Worm (Caenorhabditis elegans) whole organism, L1 larva: ENCODE data around the gene mig-15.
A peak's percentile ranks its signal among the peaks of the same experiment; 100 is the strongest.

Source experiments
- C04F5.9 ChIP-seq: sonication (generic microtip); optimal IDR thresholded peaks from 2 replicates; lab custom pipeline; 2016; ENCODE audit warnings: missing genetic modification characterization, missing compliant biosample characterization
- C16A3.4 ChIP-seq: fragments of 150-350 bp; optimal IDR thresholded peaks from 2 replicates; lab custom pipeline; 2014; ENCODE audit warnings: missing biosample characterization, missing genetic modification characterization
- C34B4.2 ChIP-seq: sonication (generic microtip); optimal IDR thresholded peaks from 2 replicates; lab custom pipeline; 2017; ENCODE audit warnings: mild to moderate bottlenecking, missing genetic modification characterization, missing compliant biosample characterization
- F16B12.6 ChIP-seq: fragments of 150-350 bp; optimal IDR thresholded peaks from 2 replicates; lab custom pipeline; 2014; ENCODE audit warnings: missing biosample characterization, missing genetic modification characterization
- alr-1 ChIP-seq: fragments of 200-800 bp; sonication (Bioruptor generic); optimal IDR thresholded peaks from 2 replicates; lab custom pipeline; 2018; ENCODE audit warnings: borderline replicate concordance, mild to moderate bottlenecking, missing genetic modification characterization, missing compliant biosample characterization
- aly-2 ChIP-seq: fragments of 150-350 bp; optimal IDR thresholded peaks from 2 replicates; lab custom pipeline; 2014; ENCODE audit warnings: missing biosample characterization, missing genetic modification characterization
- blmp-1 ChIP-seq: fragments of 150-350 bp; optimal IDR thresholded peaks from 2 replicates; lab custom pipeline; 2014; ENCODE audit warnings: missing biosample characterization, missing genetic modification characterization
- ceh-63 ChIP-seq: fragments of 200-800 bp; sonication (Bioruptor generic); optimal IDR thresholded peaks from 2 replicates; lab custom pipeline; 2018; ENCODE audit warnings: mild to moderate bottlenecking, missing genetic modification characterization, missing compliant biosample characterization
- ceh-8 ChIP-seq: fragments of 200-800 bp; sonication (Bioruptor generic); optimal IDR thresholded peaks from 2 replicates; lab custom pipeline; 2018; ENCODE audit warnings: mild to moderate bottlenecking, missing genetic modification characterization, moderate library complexity, missing compliant biosample characterization
- ceh-90 ChIP-seq: sonication (generic microtip); optimal IDR thresholded peaks from 2 replicates; lab custom pipeline; 2016; ENCODE audit warnings: missing genetic modification characterization, missing compliant biosample characterization
- ces-1 ChIP-seq: fragments of 150-350 bp; optimal IDR thresholded peaks from 2 replicates; lab custom pipeline; 2014; ENCODE audit warnings: missing biosample characterization, missing genetic modification reagents, missing genetic modification characterization
- dsc-1 ChIP-seq: sonication (generic microtip); optimal IDR thresholded peaks from 2 replicates; lab custom pipeline; 2016; ENCODE audit warnings: mild to moderate bottlenecking, missing genetic modification characterization, missing compliant biosample characterization
- efl-1 ChIP-seq, 4 experiments: fragments of 150-350 bp; optimal IDR thresholded peaks in 3 of 4; peaks in 1 of 4; 1 replicate in 1 of 4; 2 replicates in 3 of 4; lab custom pipeline; 2014; ENCODE audit warnings: missing biosample characterization in 2 of 4, missing genetic modification characterization in 2 of 4, missing genetic modification reagents in 2 of 4
- egl-13 ChIP-seq: sonication (generic microtip); optimal IDR thresholded peaks from 2 replicates; lab custom pipeline; 2016; ENCODE audit warnings: missing genotype, missing genetic modification reagents, missing genetic modification characterization, missing compliant biosample characterization
- egl-27 ChIP-seq, 2 experiments: fragments of 150-350 bp in 1 of 2; sonication (generic microtip); optimal IDR thresholded peaks; 3 replicates each; lab custom pipeline; 2017 to 2018; ENCODE audit warnings: missing biosample characterization in 2 of 2, missing genetic modification characterization in 2 of 2, missing genetic modification reagents in 2 of 2
- elt-2 ChIP-seq: sonication (generic microtip); optimal IDR thresholded peaks from 2 replicates; lab custom pipeline; 2016; ENCODE audit warnings: missing genetic modification characterization, mild to moderate bottlenecking, inconsistent platforms, missing compliant biosample characterization, missing genetic modification reagents
- ets-5 ChIP-seq: fragments of 200-800 bp; sonication (Bioruptor generic); IDR thresholded peaks from 2 replicates; pipeline ENCODE4 v1.3.6; 2022; ENCODE audit warnings: missing genetic modification characterization, missing compliant biosample characterization
- fkh-10 ChIP-seq: sonication (generic microtip); optimal IDR thresholded peaks from 2 replicates; lab custom pipeline; 2017; ENCODE audit warnings: missing biosample characterization, missing genetic modification reagents, missing genetic modification characterization
- fkh-8 ChIP-seq: sonication (generic microtip); optimal IDR thresholded peaks from 2 replicates; lab custom pipeline; 2016; ENCODE audit warnings: mild to moderate bottlenecking, missing genetic modification characterization, missing compliant biosample characterization
- fos-1 ChIP-seq: fragments of 150-350 bp; optimal IDR thresholded peaks from 2 replicates; lab custom pipeline; 2014; ENCODE audit warnings: missing biosample characterization, missing genetic modification characterization
- hlh-17 ChIP-seq: fragments of 200-800 bp; sonication (Bioruptor generic); optimal IDR thresholded peaks from 2 replicates; lab custom pipeline; 2018; ENCODE audit warnings: missing genetic modification characterization, mild to moderate bottlenecking, missing compliant biosample characterization, moderate library complexity, borderline replicate concordance
- hlh-4 ChIP-seq: sonication (generic microtip); optimal IDR thresholded peaks from 2 replicates; lab custom pipeline; 2016; ENCODE audit warnings: mild to moderate bottlenecking, missing genetic modification characterization, missing compliant biosample characterization
- hpl-2 ChIP-seq: fragments of 150-350 bp; optimal IDR thresholded peaks from 2 replicates; lab custom pipeline; 2014; ENCODE audit warnings: missing biosample characterization, missing genetic modification reagents, missing genetic modification characterization
- isw-1 ChIP-seq: fragments of 200-800 bp; sonication (Bioruptor generic); IDR thresholded peaks from 2 replicates; pipeline ENCODE4 v1.3.6; 2022; ENCODE audit warnings: missing genetic modification characterization, missing compliant biosample characterization
- jun-1 ChIP-seq: fragments of 150-350 bp; optimal IDR thresholded peaks from 2 replicates; lab custom pipeline; 2014; ENCODE audit warnings: missing biosample characterization, missing genetic modification reagents, missing genetic modification characterization
- lin-14 ChIP-seq: fragments of 200-800 bp; sonication (Bioruptor generic); optimal IDR thresholded peaks from 2 replicates; lab custom pipeline; 2018; ENCODE audit warnings: mild to moderate bottlenecking, missing genetic modification characterization, moderate library complexity, missing compliant biosample characterization
- lin-15B ChIP-seq: fragments of 150-350 bp; sonication (generic microtip); optimal IDR thresholded peaks from 3 replicates; lab custom pipeline; 2014; ENCODE audit warnings: missing biosample characterization, missing genetic modification characterization
- lin-35 ChIP-seq, 2 experiments: fragments of 150-350 bp; optimal IDR thresholded peaks; 2 replicates each; lab custom pipeline; 2014; ENCODE audit warnings: missing biosample characterization in 2 of 2, missing genetic modification characterization in 2 of 2, missing genetic modification reagents in 2 of 2
- lin-39 ChIP-seq: fragments of 150-350 bp; optimal IDR thresholded peaks from 2 replicates; lab custom pipeline; 2014; ENCODE audit warnings: missing biosample characterization, missing genetic modification reagents, missing genetic modification characterization
- lir-3 ChIP-seq: sonication (generic microtip); optimal IDR thresholded peaks from 2 replicates; lab custom pipeline; 2016; ENCODE audit warnings: mild to moderate bottlenecking, missing genetic modification characterization, moderate library complexity, missing compliant biosample characterization; ENCODE audit not compliant: poor library complexity
- mdl-1 ChIP-seq, 2 experiments: fragments of 150-350 bp; optimal IDR thresholded peaks; 2 replicates each; lab custom pipeline; 2014 to 2017; ENCODE audit warnings: missing biosample characterization in 2 of 2, missing genetic modification characterization in 2 of 2, inconsistent platforms in 1 of 2
- mef-2 ChIP-seq: fragments of 150-350 bp; optimal IDR thresholded peaks from 2 replicates; lab custom pipeline; 2014; ENCODE audit warnings: missing biosample characterization, missing genetic modification characterization
- mep-1 ChIP-seq: fragments of 150-350 bp; optimal IDR thresholded peaks from 2 replicates; lab custom pipeline; 2014; ENCODE audit warnings: missing biosample characterization, missing genetic modification characterization
- nhr-11 ChIP-seq: fragments of 150-350 bp; optimal IDR thresholded peaks from 2 replicates; lab custom pipeline; 2014; ENCODE audit warnings: missing biosample characterization, missing genetic modification characterization
- nhr-19 ChIP-seq: fragments of 200-800 bp; sonication (Bioruptor generic); conservative IDR thresholded peaks from 2 replicates; pipeline ENCODE4 v1.3.6; 2022; ENCODE audit warnings: missing genetic modification characterization, missing compliant biosample characterization
- nhr-237 ChIP-seq: fragments of 150-350 bp; optimal IDR thresholded peaks from 2 replicates; lab custom pipeline; 2014; ENCODE audit warnings: missing biosample characterization, missing genetic modification characterization
- nhr-47 ChIP-seq: sonication (generic microtip); optimal IDR thresholded peaks from 2 replicates; lab custom pipeline; 2016; ENCODE audit warnings: mild to moderate bottlenecking, missing genetic modification characterization, moderate library complexity, missing compliant biosample characterization
- nhr-71 ChIP-seq: sonication (generic microtip); optimal IDR thresholded peaks from 2 replicates; lab custom pipeline; 2016; ENCODE audit warnings: mild to moderate bottlenecking, missing genetic modification characterization, moderate library complexity, missing compliant biosample characterization
- nhr-76 ChIP-seq: sonication (generic microtip); optimal IDR thresholded peaks from 2 replicates; lab custom pipeline; 2017; ENCODE audit warnings: missing biosample characterization, missing genetic modification characterization
- nhr-84 ChIP-seq: sonication (generic microtip); optimal IDR thresholded peaks from 2 replicates; lab custom pipeline; 2017; ENCODE audit warnings: missing biosample characterization, missing genetic modification characterization
- pax-3 ChIP-seq: fragments of 200-800 bp; sonication (Bioruptor generic); optimal IDR thresholded peaks from 2 replicates; lab custom pipeline; 2018; ENCODE audit warnings: mild to moderate bottlenecking, missing genetic modification characterization, moderate library complexity, missing compliant biosample characterization
- snpc-4 ChIP-seq: fragments of 150-350 bp; optimal IDR thresholded peaks from 2 replicates; lab custom pipeline; 2014; ENCODE audit warnings: missing biosample characterization, missing genetic modification characterization
- snu-23 ChIP-seq: sonication (generic microtip); optimal IDR thresholded peaks from 2 replicates; lab custom pipeline; 2016; ENCODE audit warnings: missing genetic modification characterization, missing compliant biosample characterization
- sup-37 ChIP-seq: fragments of 200-800 bp; sonication (Bioruptor generic); optimal IDR thresholded peaks from 2 replicates; lab custom pipeline; 2018; ENCODE audit warnings: mild to moderate bottlenecking, missing genetic modification characterization, missing compliant biosample characterization
- swsn-7 ChIP-seq: sonication (generic microtip); optimal IDR thresholded peaks from 2 replicates; lab custom pipeline; 2016; ENCODE audit warnings: missing genetic modification characterization, missing compliant biosample characterization
- tbx-2 ChIP-seq: sonication (generic microtip); optimal IDR thresholded peaks from 2 replicates; lab custom pipeline; 2016; ENCODE audit warnings: missing genetic modification characterization, missing compliant biosample characterization
- tlp-1 ChIP-seq: fragments of 150-350 bp; optimal IDR thresholded peaks from 2 replicates; lab custom pipeline; 2014; ENCODE audit warnings: missing biosample characterization, missing genetic modification characterization
- unc-130 ChIP-seq: fragments of 150-350 bp; optimal IDR thresholded peaks from 2 replicates; lab custom pipeline; 2017; ENCODE audit warnings: missing biosample characterization, missing genetic modification characterization, inconsistent platforms
- unc-98 ChIP-seq: fragments of 200-800 bp; sonication (Bioruptor generic); IDR thresholded peaks from 2 replicates; pipeline ENCODE4 v1.3.6; 2022; ENCODE audit warnings: missing genetic modification characterization, missing compliant biosample characterization
- vab-15 ChIP-seq: sonication (generic microtip); optimal IDR thresholded peaks from 2 replicates; lab custom pipeline; 2017; ENCODE audit warnings: missing genotype, mild to moderate bottlenecking, missing genetic modification characterization, missing compliant biosample characterization
- xbp-1 ChIP-seq: sonication (generic microtip); optimal IDR thresholded peaks from 2 replicates; lab custom pipeline; 2016; ENCODE audit warnings: missing genetic modification characterization, missing compliant biosample characterization
- zip-4 ChIP-seq: fragments of 200-800 bp; sonication (Bioruptor generic); optimal IDR thresholded peaks from 2 replicates; lab custom pipeline; 2018; ENCODE audit warnings: mild to moderate bottlenecking, missing genetic modification characterization, moderate library complexity, missing compliant biosample characterization
- ztf-11 ChIP-seq, 2 experiments: sonication (generic microtip); optimal IDR thresholded peaks; 2 replicates each; lab custom pipeline; 2016 to 2017; ENCODE audit warnings: missing genetic modification characterization in 2 of 2, missing biosample characterization in 1 of 2, missing compliant biosample characterization in 1 of 2

The mig-15 gene

ce11 chrX:10419743-10420142, 8.7 kb downstream of the mig-15 start, which contains the start of gene cdk-11.2 (continued):
- no peak for TF ChIP-seq ets-5
- TF ChIP-seq ceh-8 (GFP tag; lab: Kevin White, UChicago): no peak
- TF ChIP-seq dsc-1 (tag; lab: Kevin White, UChicago): no peak
- TF ChIP-seq mep-1: peak; percentile 90
- no peak for TF ChIP-seq ceh-63 (GFP tag; lab: Kevin White, UChicago)
- no peak for TF ChIP-seq lin-39 (tag; lab: Kevin White, UChicago)
- peak; percentile 52 for TF ChIP-seq unc-130
- peak; percentile 32 for TF ChIP-seq jun-1 (tag; lab: Kevin White, UChicago)
- TF ChIP-seq nhr-76: no peak
- no peak for TF ChIP-seq vab-15 (tag; lab: Kevin White, UChicago)
- no peak for TF ChIP-seq nhr-84 (tag; lab: Kevin White, UChicago)
- no peak for TF ChIP-seq pax-3 (tag; lab: Kevin White, UChicago)
- TF ChIP-seq tlp-1 (tag; lab: Kevin White, UChicago): no peak
- TF ChIP-seq nhr-237 (tag; lab: Kevin White, UChicago): no peak
- TF ChIP-seq C16A3.4: peak; percentile 70
- peak; percentile 9 for TF ChIP-seq tbx-2 (tag; lab: Kevin White, UChicago)
- no peak for TF ChIP-seq egl-27 (tag; optimal IDR thresholded peaks at IDR 0.05; lab: Kevin White, UChicago)
- TF ChIP-seq efl-1 (optimal IDR thresholded peaks at IDR 0.05; lab: Kevin White, UChicago): peak; percentile 55 to 61
- peak; percentile 34 to 91 for TF ChIP-seq efl-1 (GFP tag; optimal IDR thresholded peaks at IDR 0.05 in 1 of 2; lab: Kevin White, UChicago)
- no peak for TF ChIP-seq lin-15B (tag; lab: Kevin White, UChicago)
- peak; percentile 97 for TF ChIP-seq F16B12.6 (tag; lab: Kevin White, UChicago)
- TF ChIP-seq hlh-17: no peak
- no peak for TF ChIP-seq unc-98 (GFP tag; lab: Robert Waterston, UW)
- no peak for TF ChIP-seq ces-1 (GFP tag; lab: Kevin White, UChicago)
- peak; percentile 70 for TF ChIP-seq swsn-7 (tag; lab: Kevin White, UChicago)
- no peak for TF ChIP-seq fkh-10 (GFP tag; lab: Kevin White, UChicago)
- no peak for TF ChIP-seq elt-2 (tag; lab: Kevin White, UChicago)
- TF ChIP-seq hlh-4 (tag; lab: Kevin White, UChicago): no peak
- TF ChIP-seq snu-23 (GFP tag; lab: Kevin White, UChicago): peak; percentile 80
- no peak for TF ChIP-seq C04F5.9
- TF ChIP-seq fos-1 (tag; lab: Kevin White, UChicago): peak; percentile 18
- TF ChIP-seq lin-14 (GFP tag; lab: Kevin White, UChicago): peak; percentile 79
- TF ChIP-seq ceh-90 (tag; lab: Kevin White, UChicago): no peak
- TF ChIP-seq egl-13 (tag; lab: Kevin White, UChicago): no peak
- TF ChIP-seq mdl-1 (tag; optimal IDR thresholded peaks at IDR 0.05; lab: Kevin White, UChicago): peak in 1 of 2 experiments; percentile 47
- TF ChIP-seq hpl-2 (GFP tag; lab: Kevin White, UChicago): no peak
- TF ChIP-seq snpc-4 (tag; lab: Kevin White, UChicago): no peak
- peak; percentile 43 to 77 for TF ChIP-seq lin-35 (GFP tag; optimal IDR thresholded peaks at IDR 0.05; lab: Kevin White, UChicago)
- TF ChIP-seq nhr-71 (tag; lab: Kevin White, UChicago): peak; percentile 70
- no peak for TF ChIP-seq C34B4.2 (tag; lab: Kevin White, UChicago)
- TF ChIP-seq lir-3: peak; percentile 15
- peak; percentile 52 for TF ChIP-seq xbp-1
- TF ChIP-seq nhr-19 (GFP tag; lab: Robert Waterston, UW): peak; percentile 55
- TF ChIP-seq sup-37 (GFP tag; lab: Kevin White, UChicago): no peak
- no peak for TF ChIP-seq alr-1
- peak; percentile 21; the same call in 1 of the 2 replicates for TF ChIP-seq isw-1 (GFP tag; lab: Robert Waterston, UW)
- TF ChIP-seq fkh-8: peak; percentile 12
- TF ChIP-seq mef-2: no peak
- peak; percentile 60 for TF ChIP-seq nhr-47 (tag; lab: Kevin White, UChicago)
- TF ChIP-seq aly-2 (tag; lab: Kevin White, UChicago): no peak
- TF ChIP-seq ztf-11 (tag; optimal IDR thresholded peaks at IDR 0.05; lab: Kevin White, UChicago): peak in 1 of 2 experiments; percentile 3
- peak; percentile 73 for TF ChIP-seq zip-4 (GFP tag; lab: Kevin White, UChicago)
- TF ChIP-seq blmp-1 (tag; lab: Kevin White, UChicago): peak; percentile 79
- TF ChIP-seq nhr-11 (tag; lab: Kevin White, UChicago): no peak
